Worm (Caenorhabditis elegans): ENCODE results near the gene C45B2.8.
A peak's percentile ranks its signal among the peaks of the same experiment; 100 is the strongest.

The C45B2.8 gene

DNA sequence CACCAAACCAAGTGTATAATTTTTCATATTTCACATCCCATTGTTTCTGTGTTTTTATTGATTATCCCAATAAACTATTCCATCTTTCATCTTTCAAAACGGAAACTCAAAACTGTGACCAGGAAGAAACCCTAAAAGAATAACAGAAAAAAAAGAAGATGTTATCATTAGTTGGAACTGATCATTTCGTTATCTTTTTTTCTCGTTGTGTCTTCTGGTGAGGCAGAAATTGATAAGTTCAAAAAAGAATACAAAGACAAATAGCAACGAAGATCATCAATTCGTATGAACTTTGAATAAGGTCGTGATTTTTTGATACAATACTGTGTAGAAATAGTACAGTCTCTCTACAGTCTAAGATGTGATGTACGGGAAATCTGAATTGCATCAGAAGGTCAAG lies 6.0 kb upstream of the C45B2.8 start:
- TF ChIP-seq elt-2 (tag; optimal IDR thresholded peaks at IDR 0.05): peak; percentile 28
- TF ChIP-seq ceh-9 (tag; optimal IDR thresholded peaks at IDR 0.05): no peak

DNA sequence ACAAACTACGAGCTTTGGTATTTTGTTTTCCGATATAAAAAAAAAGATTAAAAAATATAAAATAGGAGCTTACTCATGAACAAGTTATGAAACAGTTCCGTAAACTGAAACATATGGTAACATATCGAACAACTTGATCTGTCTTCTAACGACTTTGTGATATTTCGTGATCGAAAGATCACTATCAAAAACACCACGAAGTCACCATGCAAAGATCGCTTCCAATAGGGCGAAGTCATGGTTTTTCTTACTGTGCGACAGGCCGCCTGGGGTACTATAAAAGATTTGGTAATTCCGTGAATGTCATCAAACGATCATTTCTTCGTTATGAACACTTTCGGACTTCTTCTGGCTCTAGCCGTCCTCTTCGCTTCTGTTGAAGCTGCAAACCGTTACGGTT lies 5.1 kb upstream of the C45B2.8 start, which contains the start of gene C45B2.3:
C45B2.3 (plus strand) TSS at position 301 of the 400 bp plus-strand sequence.
- TF ChIP-seq unc-86 (tag; optimal IDR thresholded peaks at IDR 0.05) (no peak), fax-1 (tag; optimal IDR thresholded peaks at IDR 0.05) (no peak)

DNA sequence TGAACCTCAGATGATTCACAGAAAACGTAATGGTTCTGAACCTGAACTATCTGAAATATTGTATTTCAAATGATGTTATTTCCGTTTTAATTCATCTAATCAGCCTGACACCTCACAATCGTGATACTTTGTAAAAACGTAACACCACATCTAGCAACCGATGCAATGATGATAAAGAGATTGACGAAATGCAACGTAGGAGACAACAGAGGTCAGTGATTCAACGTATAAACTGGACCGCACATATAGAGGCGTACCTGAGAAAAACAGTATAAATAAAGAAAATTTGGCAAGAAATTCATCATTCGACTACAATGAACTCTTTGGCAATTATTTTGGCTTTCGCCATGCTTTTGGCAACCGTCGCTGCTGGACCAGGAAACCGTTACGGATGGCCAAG lies 3.3 kb upstream of the C45B2.8 start, which contains the start of gene C45B2.2:
C45B2.2 (plus strand) TSS at position 301 of the 400 bp plus-strand sequence.
- TF ChIP-seq pag-3 (tag; optimal IDR thresholded peaks at IDR 0.05; ENCODE audit: borderline replicate concordance) (no peak), elt-4 (tag; optimal IDR thresholded peaks at IDR 0.05) (no peak), elt-2 (tag; optimal IDR thresholded peaks at IDR 0.05) (no peak), ama-1 (optimal IDR thresholded peaks at IDR 0.05) (no peak), nhr-11 (tag; optimal IDR thresholded peaks at IDR 0.05) (no peak)

DNA sequence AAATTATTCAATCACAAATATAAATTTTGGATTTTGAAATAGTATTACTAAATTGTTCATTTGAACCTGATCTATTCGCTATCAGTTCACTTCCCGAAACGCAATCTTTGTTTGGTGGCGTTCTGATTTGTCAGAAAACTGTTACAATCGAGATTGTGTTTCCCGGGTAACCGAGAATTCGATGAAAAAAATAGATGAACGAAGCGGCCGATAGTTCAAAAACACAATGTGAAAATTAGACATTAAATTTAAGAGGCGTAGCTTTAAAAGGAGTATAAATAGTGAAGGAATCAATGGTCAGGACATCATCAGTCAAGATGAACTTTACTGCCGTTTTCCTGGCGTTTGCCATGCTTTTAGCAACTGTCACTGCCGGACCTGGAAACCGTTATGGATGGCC lies 2.0 kb upstream of the C45B2.8 start, which contains the start of gene C45B2.1:
C45B2.1 (plus strand) TSS at position 301 of the 400 bp plus-strand sequence.
- TF ChIP-seq ama-1 (optimal IDR thresholded peaks at IDR 0.05) (no peak), unc-55 (GFP tag; optimal IDR thresholded peaks at IDR 0.05) (no peak), ceh-18 (tag; optimal IDR thresholded peaks at IDR 0.05) (no peak), odd-2 (tag; optimal IDR thresholded peaks at IDR 0.05) (no peak), pros-1 (tag; optimal IDR thresholded peaks at IDR 0.05) (no peak), dmd-4 (tag; optimal IDR thresholded peaks at IDR 0.05; ENCODE audit: borderline replicate concordance) (no peak), F13H6.1 (tag; optimal IDR thresholded peaks at IDR 0.05) (no peak), tbx-7 (tag; optimal IDR thresholded peaks at IDR 0.05) (no peak), C38D4.7 (GFP tag; optimal IDR thresholded peaks at IDR 0.05) (no peak), pha-4 (tag; optimal IDR thresholded peaks at IDR 0.05) (no peak)

DNA sequence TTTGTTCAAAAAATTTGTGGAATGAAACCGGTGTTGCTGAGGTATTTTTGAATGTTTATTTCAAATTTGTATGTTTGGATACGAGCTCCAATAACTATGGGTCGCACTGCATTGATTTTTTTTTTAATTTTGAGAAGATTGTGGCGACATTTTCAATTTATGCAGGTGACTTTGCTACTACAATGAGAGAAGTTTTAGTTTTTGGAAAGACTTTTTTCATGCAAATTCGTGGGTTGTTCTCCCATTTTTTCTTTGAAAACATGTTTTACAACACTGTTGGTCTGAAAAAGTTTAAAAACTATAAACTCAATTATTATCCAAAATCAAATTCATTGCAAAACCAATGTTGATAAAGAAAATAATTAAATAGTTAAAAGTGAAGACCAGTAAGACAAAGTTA lies 942 bp downstream of the C45B2.8 start:
- TF ChIP-seq ceh-2 (tag; optimal IDR thresholded peaks at IDR 0.05): no peak
- TF ChIP-seq hlh-13 (GFP tag; optimal IDR thresholded peaks at IDR 0.05): no peak
- TF ChIP-seq unc-3 (GFP tag; conservative IDR thresholded peaks at IDR 0.05): no peak
- no peak for TF ChIP-seq unc-3 (tag; optimal IDR thresholded peaks at IDR 0.05)
- no peak for TF ChIP-seq elt-4 (tag; optimal IDR thresholded peaks at IDR 0.05)
- no peak for TF ChIP-seq dve-1 (tag; optimal IDR thresholded peaks at IDR 0.05)
- no peak for TF ChIP-seq ceh-30 (tag; optimal IDR thresholded peaks at IDR 0.05)
- no peak for TF ChIP-seq ztf-16 (tag; optimal IDR thresholded peaks at IDR 0.05)
- TF ChIP-seq sdc-2 (tag; optimal IDR thresholded peaks at IDR 0.05): no peak
- TF ChIP-seq hlh-15 (tag; optimal IDR thresholded peaks at IDR 0.05): no peak
- TF ChIP-seq nhr-232 (tag; optimal IDR thresholded peaks at IDR 0.05): no peak
- TF ChIP-seq ceh-18 (tag; optimal IDR thresholded peaks at IDR 0.05): no peak
- no peak for TF ChIP-seq dmd-4 (tag; optimal IDR thresholded peaks at IDR 0.05; ENCODE audit: borderline replicate concordance)
- no peak for TF ChIP-seq Y22D7AL.16 (tag; optimal IDR thresholded peaks at IDR 0.05)
- TF ChIP-seq pha-2 (tag; optimal IDR thresholded peaks at IDR 0.05): no peak
- no peak for TF ChIP-seq K09A11.1 (tag; optimal IDR thresholded peaks at IDR 0.05; ENCODE audit: insufficient read depth)
- TF ChIP-seq sox-4 (tag; optimal IDR thresholded peaks at IDR 0.05): no peak
- TF ChIP-seq ceh-34 (tag; optimal IDR thresholded peaks at IDR 0.05): no peak

DNA sequence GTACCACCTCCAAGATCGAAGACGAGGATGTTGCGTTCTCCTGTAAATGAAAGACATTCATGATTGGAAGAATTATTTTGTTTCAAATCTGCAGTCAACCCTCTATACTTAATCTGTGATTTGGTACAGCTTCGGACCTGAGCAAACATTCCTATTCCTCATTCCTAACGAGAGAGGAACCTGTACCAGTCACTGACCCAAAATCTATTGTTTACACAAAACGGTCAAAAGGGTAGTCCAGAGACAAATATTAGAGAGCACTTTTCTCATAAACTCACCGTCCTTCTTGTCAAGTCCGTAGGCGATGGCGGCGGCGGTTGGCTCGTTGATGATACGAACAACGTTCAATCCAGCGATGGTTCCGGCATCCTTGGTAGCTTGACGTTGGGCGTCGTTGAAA lies 3.0 kb downstream of the C45B2.8 start:
- no peak for TF ChIP-seq hlh-8 (tag; optimal IDR thresholded peaks at IDR 0.05)
- no peak for TF ChIP-seq pat-9 (tag; optimal IDR thresholded peaks at IDR 0.05)
- no peak for TF ChIP-seq pha-2 (tag; optimal IDR thresholded peaks at IDR 0.05)
- TF ChIP-seq unc-3 (GFP tag; conservative IDR thresholded peaks at IDR 0.05): no peak
- no peak for TF ChIP-seq unc-3 (tag; optimal IDR thresholded peaks at IDR 0.05)
- TF ChIP-seq nfya-1 (tag; optimal IDR thresholded peaks at IDR 0.05): no peak
- no peak for TF ChIP-seq ceh-6 (GFP tag; optimal IDR thresholded peaks at IDR 0.05)
- TF ChIP-seq K09A11.1 (tag; optimal IDR thresholded peaks at IDR 0.05; ENCODE audit: insufficient read depth): no peak
- TF ChIP-seq lin-11 (tag; optimal IDR thresholded peaks at IDR 0.05): no peak
- TF ChIP-seq mec-3 (tag; optimal IDR thresholded peaks at IDR 0.05; ENCODE audit: borderline replicate concordance): no peak
- TF ChIP-seq ceh-19 (GFP tag; optimal IDR thresholded peaks at IDR 0.05): no peak
- no peak for TF ChIP-seq hlh-30 (tag; optimal IDR thresholded peaks at IDR 0.05; ENCODE audit: insufficient read depth)
- no peak for TF ChIP-seq ceh-2 (tag; optimal IDR thresholded peaks at IDR 0.05)
- no peak for TF ChIP-seq elt-2 (tag; optimal IDR thresholded peaks at IDR 0.05)
- no peak for TF ChIP-seq dve-1 (tag; optimal IDR thresholded peaks at IDR 0.05)
- no peak for TF ChIP-seq ceh-34 (tag; optimal IDR thresholded peaks at IDR 0.05)
- TF ChIP-seq pros-1 (tag; optimal IDR thresholded peaks at IDR 0.05): no peak
- TF ChIP-seq eyg-1 (tag; optimal IDR thresholded peaks at IDR 0.05): no peak
- TF ChIP-seq syd-9 (tag; optimal IDR thresholded peaks at IDR 0.05): no peak

All from whole organism, late embryonic.